Worm (Caenorhabditis elegans): Measurements from ENCODE around the gene glb-7.

ce11 chrIV:2102793-2103192, 19.8 kb upstream of the glb-7 start, which contains the start of gene C23H5.15:
- TF ChIP-seq dao-5 (tag; optimal IDR thresholded peaks at IDR 0.05) (no peak), W03F9.2 (tag; optimal IDR thresholded peaks at IDR 0.05) (no peak), him-1 (tag; optimal IDR thresholded peaks at IDR 0.05) (no peak)
